Worm (Caenorhabditis elegans) whole organism, L3 larva: ENCODE measurements around the gene vep-2.

Experiments used
- R02D3.7 ChIP-seq: fragments of 150-350 bp; optimal IDR thresholded peaks from 2 replicates; lab custom pipeline; 2014; ENCODE audit warnings: missing biosample characterization, missing genetic modification characterization
- ZK546.5 ChIP-seq: sonication (generic microtip); optimal IDR thresholded peaks from 2 replicates; lab custom pipeline; 2017; ENCODE audit warnings: missing biosample characterization, missing genetic modification characterization
- aly-2 ChIP-seq: fragments of 150-350 bp; optimal IDR thresholded peaks from 2 replicates; lab custom pipeline; 2014; ENCODE audit warnings: missing biosample characterization, missing genetic modification characterization
- ama-1 ChIP-seq: fragments of 150-350 bp; optimal IDR thresholded peaks from 2 replicates; lab custom pipeline; 2018
- ceh-16 ChIP-seq: sonication (generic microtip); optimal IDR thresholded peaks from 2 replicates; lab custom pipeline; 2017; ENCODE audit warnings: missing biosample characterization, missing genetic modification characterization
- ceh-82 ChIP-seq: fragments of 150-350 bp; optimal IDR thresholded peaks from 2 replicates; lab custom pipeline; 2014; ENCODE audit warnings: missing biosample characterization, missing genetic modification characterization
- daf-12 ChIP-seq: fragments of 150-350 bp; optimal IDR thresholded peaks from 2 replicates; lab custom pipeline; 2014; ENCODE audit warnings: missing biosample characterization, missing genetic modification reagents, missing genetic modification characterization
- egl-27 ChIP-seq: sonication (generic microtip); optimal IDR thresholded peaks from 4 replicates; lab custom pipeline; 2017; ENCODE audit warnings: missing biosample characterization, missing genetic modification reagents, missing genetic modification characterization
- egl-5 ChIP-seq: fragments of 150-350 bp; optimal IDR thresholded peaks from 2 replicates; lab custom pipeline; 2017; ENCODE audit warnings: missing biosample characterization, missing genetic modification reagents, missing genetic modification characterization, inconsistent platforms
- elt-1 ChIP-seq: fragments of 150-350 bp; optimal IDR thresholded peaks from 2 replicates; lab custom pipeline; 2014; ENCODE audit warnings: missing biosample characterization, missing genetic modification characterization
- elt-2 ChIP-seq: sonication (generic microtip); optimal IDR thresholded peaks from 2 replicates; lab custom pipeline; 2016; ENCODE audit warnings: missing genetic modification reagents, mild to moderate bottlenecking, missing genetic modification characterization, missing compliant biosample characterization
- elt-3 ChIP-seq, 3 experiments: fragments of 150-350 bp in 1 of 3; sonication (generic microtip) in 2 of 3; optimal IDR thresholded peaks; 2 replicates in 2 of 3; 4 replicates in 1 of 3; lab custom pipeline; 2014 to 2017; ENCODE audit warnings: missing biosample characterization in 3 of 3, missing genetic modification characterization in 3 of 3
- eor-1 ChIP-seq, 2 experiments: fragments of 150-350 bp; optimal IDR thresholded peaks; 2 replicates each; lab custom pipeline; 2014 to 2018; ENCODE audit warnings: missing biosample characterization in 2 of 2, missing genetic modification characterization in 2 of 2
- fkh-10 ChIP-seq: sonication (generic microtip); optimal IDR thresholded peaks from 2 replicates; lab custom pipeline; 2017; ENCODE audit warnings: missing biosample characterization, missing genetic modification reagents, missing genetic modification characterization
- fkh-2 ChIP-seq: fragments of 150-350 bp; optimal IDR thresholded peaks from 2 replicates; lab custom pipeline; 2014; ENCODE audit warnings: missing biosample characterization, missing genetic modification reagents, missing genetic modification characterization
- fos-1 ChIP-seq: fragments of 150-350 bp; optimal IDR thresholded peaks from 2 replicates; lab custom pipeline; 2014; ENCODE audit warnings: missing biosample characterization, missing genetic modification characterization
- hmg-11 ChIP-seq: sonication (generic microtip); optimal IDR thresholded peaks from 2 replicates; lab custom pipeline; 2016; ENCODE audit warnings: missing genetic modification characterization, missing compliant biosample characterization
- jun-1 ChIP-seq: fragments of 150-350 bp; optimal IDR thresholded peaks from 2 replicates; lab custom pipeline; 2014; ENCODE audit warnings: missing biosample characterization, missing genetic modification reagents, missing genetic modification characterization
- lin-15B ChIP-seq: fragments of 150-350 bp; optimal IDR thresholded peaks from 2 replicates; lab custom pipeline; 2014; ENCODE audit warnings: missing biosample characterization, missing genetic modification characterization
- lin-39 ChIP-seq: fragments of 150-350 bp; optimal IDR thresholded peaks from 2 replicates; lab custom pipeline; 2018; ENCODE audit warnings: missing biosample characterization, missing genetic modification reagents, missing genetic modification characterization
- lsy-12 ChIP-seq: sonication (generic microtip); optimal IDR thresholded peaks from 2 replicates; lab custom pipeline; 2016; ENCODE audit warnings: mild to moderate bottlenecking, missing genetic modification characterization, missing compliant biosample characterization
- mdl-1 ChIP-seq: fragments of 150-350 bp; optimal IDR thresholded peaks from 2 replicates; lab custom pipeline; 2014; ENCODE audit warnings: missing biosample characterization, missing genetic modification characterization
- mml-1 ChIP-seq: fragments of 150-350 bp; sonication (generic microtip); optimal IDR thresholded peaks from 3 replicates; lab custom pipeline; 2014; ENCODE audit warnings: missing biosample characterization, missing genetic modification characterization
- nfya-1 ChIP-seq: sonication (generic microtip); optimal IDR thresholded peaks from 2 replicates; lab custom pipeline; 2017; ENCODE audit warnings: missing genetic modification characterization, mild to moderate bottlenecking, missing compliant biosample characterization, antibody characterized with exemption, moderate library complexity; ENCODE audit not compliant: insufficient read depth
- nhr-11 ChIP-seq: fragments of 150-350 bp; optimal IDR thresholded peaks from 2 replicates; lab custom pipeline; 2014; ENCODE audit warnings: missing biosample characterization, missing genetic modification characterization
- nhr-12 ChIP-seq: fragments of 150-350 bp; optimal IDR thresholded peaks from 2 replicates; lab custom pipeline; 2014; ENCODE audit warnings: missing biosample characterization, missing genetic modification characterization
- nhr-23 ChIP-seq: fragments of 150-350 bp; optimal IDR thresholded peaks from 2 replicates; lab custom pipeline; 2014; ENCODE audit warnings: missing biosample characterization, missing genetic modification reagents, missing genetic modification characterization
- nhr-237 ChIP-seq: fragments of 150-350 bp; optimal IDR thresholded peaks from 2 replicates; lab custom pipeline; 2014; ENCODE audit warnings: missing biosample characterization, missing genetic modification characterization
- nhr-25 ChIP-seq: sonication (generic microtip); optimal IDR thresholded peaks from 2 replicates; lab custom pipeline; 2017; ENCODE audit warnings: missing biosample characterization, missing genetic modification characterization
- nhr-28 ChIP-seq: fragments of 150-350 bp; optimal IDR thresholded peaks from 2 replicates; lab custom pipeline; 2014; ENCODE audit warnings: missing biosample characterization, missing genetic modification characterization
- nhr-43 ChIP-seq: sonication (generic microtip); optimal IDR thresholded peaks from 2 replicates; lab custom pipeline; 2016; ENCODE audit warnings: mild to moderate bottlenecking, missing genetic modification characterization, missing compliant biosample characterization; ENCODE audit not compliant: poor library complexity, severe bottlenecking
- nhr-67 ChIP-seq: fragments of 150-350 bp; optimal IDR thresholded peaks from 2 replicates; lab custom pipeline; 2014; ENCODE audit warnings: missing biosample characterization, missing genetic modification characterization
- nhr-76 ChIP-seq: fragments of 150-350 bp; sonication (generic microtip); optimal IDR thresholded peaks from 5 replicates; lab custom pipeline; 2014; ENCODE audit warnings: missing biosample characterization, missing genetic modification characterization
- nhr-77 ChIP-seq: fragments of 150-350 bp; optimal IDR thresholded peaks from 2 replicates; lab custom pipeline; 2014; ENCODE audit warnings: missing biosample characterization, missing genetic modification characterization
- pha-4 ChIP-seq: fragments of 150-350 bp; optimal IDR thresholded peaks from 2 replicates; lab custom pipeline; 2014; ENCODE audit warnings: missing biosample characterization, missing genetic modification reagents, missing genetic modification characterization
- pqm-1 ChIP-seq: fragments of 150-350 bp; optimal IDR thresholded peaks from 2 replicates; lab custom pipeline; 2017; ENCODE audit warnings: missing biosample characterization, missing genetic modification characterization, inconsistent platforms
- sea-2 ChIP-seq: fragments of 150-350 bp; sonication (generic microtip); optimal IDR thresholded peaks from 4 replicates; lab custom pipeline; 2014; ENCODE audit warnings: missing biosample characterization, missing genetic modification reagents, missing genetic modification characterization
- skn-1 ChIP-seq: fragments of 150-350 bp; optimal IDR thresholded peaks from 2 replicates; lab custom pipeline; 2014; ENCODE audit warnings: missing biosample characterization, missing genetic modification characterization
- snpc-4 ChIP-seq: fragments of 150-350 bp; optimal IDR thresholded peaks from 2 replicates; lab custom pipeline; 2014; ENCODE audit warnings: missing biosample characterization, missing genetic modification characterization
- tbx-2 ChIP-seq: sonication (generic microtip); optimal IDR thresholded peaks from 2 replicates; lab custom pipeline; 2016; ENCODE audit warnings: mild to moderate bottlenecking, missing genetic modification characterization, missing compliant biosample characterization
- unc-39 ChIP-seq: sonication (generic microtip); optimal IDR thresholded peaks from 4 replicates; lab custom pipeline; 2017; ENCODE audit warnings: missing biosample characterization, missing genetic modification characterization
- zag-1 ChIP-seq: fragments of 150-350 bp; optimal IDR thresholded peaks from 2 replicates; lab custom pipeline; 2014; ENCODE audit warnings: missing biosample characterization, missing genetic modification characterization
- ztf-11 ChIP-seq: fragments of 150-350 bp; optimal IDR thresholded peaks from 2 replicates; lab custom pipeline; 2014; ENCODE audit warnings: missing biosample characterization, missing genetic modification characterization
- ztf-4 ChIP-seq: fragments of 150-350 bp; optimal IDR thresholded peaks from 2 replicates; lab custom pipeline; 2014; ENCODE audit warnings: missing biosample characterization, missing genetic modification characterization

The vep-2 gene

ce11 chrX:3668842-3669241 lies 40.7 kb downstream of the vep-2 start, which contains the start of gene snet-1:
TSS of gene snet-1 (minus strand) at chrX:3668942.
- TF ChIP-seq nhr-11 (no peak), nhr-23 (tag; lab: Kevin White, UChicago) (no peak), fos-1 (no peak), fkh-2 (no peak), ceh-82 (no peak), ZK546.5 (tag; lab: Kevin White, UChicago) (no peak), egl-27 (tag; lab: Kevin White, UChicago) (no peak)
- TF ChIP-seq, all 47 proteins: peak for 0

- TF ChIP-seq elt-2 (tag; lab: Kevin White, UChicago) (peak; percentile 33), egl-27 (tag; lab: Kevin White, UChicago) (no peak)
- TF ChIP-seq, all 47 proteins: peak for 1
Observed at ce11 chrX:3671998-3672397, 43.9 kb downstream of the vep-2 start, which contains the start of gene C02F12.5. TSS of gene C02F12.5 (minus strand) at chrX:3672098.

- TF ChIP-seq nhr-237 (tag; lab: Kevin White, UChicago) (no peak), unc-39 (tag; lab: Kevin White, UChicago) (no peak), daf-12 (tag; lab: Kevin White, UChicago) (no peak), elt-2 (tag; lab: Kevin White, UChicago) (no peak), nhr-28 (tag; lab: Kevin White, UChicago) (no peak), eor-1 (tag; optimal IDR thresholded peaks at IDR 0.05; lab: Kevin White, UChicago) (no peak), ZK546.5 (tag; lab: Kevin White, UChicago) (no peak), ztf-4 (no peak), nhr-25 (no peak), egl-5 (tag; lab: Kevin White, UChicago) (no peak), elt-1 (tag; lab: Kevin White, UChicago) (no peak), pqm-1 (no peak), nhr-67 (tag; lab: Kevin White, UChicago) (no peak), sea-2 (GFP tag; lab: Kevin White, UChicago) (no peak)
Observed at ce11 chrX:3673584-3674108, 45.5 kb downstream of the vep-2 start, which contains the start of gene ceh-63. TSS of gene ceh-63 (minus strand) at chrX:3674058.

- TF ChIP-seq fkh-2 = no peak
- peak; percentile 50 for TF ChIP-seq elt-1 (tag; lab: Kevin White, UChicago)
- TF ChIP-seq nhr-43 = peak; percentile 9
- TF ChIP-seq pha-4 (tag; lab: Kevin White, UChicago) = peak; percentile 41
- no peak for TF ChIP-seq nhr-67 (tag; lab: Kevin White, UChicago)
- TF ChIP-seq unc-39 (tag; lab: Kevin White, UChicago) = no peak
- no peak for TF ChIP-seq ama-1 (lab: Kevin White, UChicago)
- TF ChIP-seq zag-1 = no peak
- peak; percentile 50 for TF ChIP-seq jun-1
- no peak for TF ChIP-seq snpc-4 (tag; lab: Kevin White, UChicago)
- no peak for TF ChIP-seq daf-12 (tag; lab: Kevin White, UChicago)
- TF ChIP-seq ZK546.5 (tag; lab: Kevin White, UChicago) = no peak
- TF ChIP-seq nfya-1 (tag; lab: Kevin White, UChicago) = peak; percentile 31
- no peak for TF ChIP-seq ceh-16 (tag; lab: Kevin White, UChicago)
- TF ChIP-seq lsy-12 = peak; percentile 47
- TF ChIP-seq lin-15B = peak; percentile 32
- TF ChIP-seq nhr-23 (tag; lab: Kevin White, UChicago) = no peak
- TF ChIP-seq ztf-4 = no peak
- no peak for TF ChIP-seq elt-3 (tag; optimal IDR thresholded peaks at IDR 0.05; lab: Kevin White, UChicago)
- TF ChIP-seq nhr-11 = no peak
- TF ChIP-seq pqm-1 = peak; percentile 67
- no peak for TF ChIP-seq egl-27 (tag; lab: Kevin White, UChicago)
- no peak for TF ChIP-seq mdl-1 (tag; lab: Kevin White, UChicago)
- TF ChIP-seq mml-1 = no peak
- TF ChIP-seq R02D3.7 (tag; lab: Kevin White, UChicago) = no peak
- TF ChIP-seq eor-1 (tag; optimal IDR thresholded peaks at IDR 0.05; lab: Kevin White, UChicago) = no peak
- no peak for TF ChIP-seq fkh-10
- TF ChIP-seq hmg-11 = no peak
- TF ChIP-seq lin-39 = peak; percentile 53
- no peak for TF ChIP-seq aly-2 (tag; lab: Kevin White, UChicago)
- TF ChIP-seq ztf-11 (tag; lab: Kevin White, UChicago) = no peak
- TF ChIP-seq nhr-12 (tag; lab: Kevin White, UChicago) = no peak
- TF ChIP-seq sea-2 (GFP tag; lab: Kevin White, UChicago) = no peak
- TF ChIP-seq tbx-2 = no peak
- TF ChIP-seq nhr-237 (tag; lab: Kevin White, UChicago) = no peak
- TF ChIP-seq nhr-77 = no peak
- TF ChIP-seq nhr-25 = peak; percentile 8
- TF ChIP-seq nhr-76 (tag; lab: Kevin White, UChicago) = no peak
- TF ChIP-seq ceh-82 = no peak
- peak; percentile 46 for TF ChIP-seq skn-1 (tag; lab: Kevin White, UChicago)
- TF ChIP-seq nhr-28 (tag; lab: Kevin White, UChicago) = no peak
Observed at ce11 chrX:3678507-3679175, 50.5 kb downstream of the vep-2 start, which contains the start of gene tag-52. TSS of gene tag-52 (minus strand) at chrX:3678557.
